Fruit fly (Drosophila melanogaster): ENCODE results near the gene CG31789.

CG31789 gene

dm6 chr2L:18571724-18572427, 33.9 kb upstream of the CG31789 start (continued):
- peak; percentile 76; the same call in 2 of the 4 replicates for TF ChIP-seq chinmo (GFP tag; IDR thresholded peaks at IDR 0.05; ENCODE audit: partially characterized antibody)
- peak; percentile 39; the same call in 1 of the 3 replicates for TF ChIP-seq otp (GFP tag; IDR thresholded peaks at IDR 0.05)
- peak; percentile 46; the same call in 1 of the 2 replicates for TF ChIP-seq amos (GFP tag; IDR thresholded peaks at IDR 0.05; ENCODE audit: partially characterized antibody)
- TF ChIP-seq CG11093 (GFP tag; IDR thresholded peaks at IDR 0.05): peak; percentile 16; the same call in 1 of the 3 replicates
- TF ChIP-seq Myb (GFP tag; optimal IDR thresholded peaks at IDR 0.05): no peak
- TF ChIP-seq CG34376 (GFP tag; optimal IDR thresholded peaks at IDR 0.05): peak; percentile 43
- no peak for TF ChIP-seq CG30020 (tag; optimal IDR thresholded peaks at IDR 0.05)
- TF ChIP-seq CG4617 (GFP tag; optimal IDR thresholded peaks at IDR 0.05; ENCODE audit: borderline replicate concordance): no peak
- peak; percentile 47; the same call in 1 of the 2 replicates for TF ChIP-seq bbx (GFP tag; IDR thresholded peaks at IDR 0.05; ENCODE audit: partially characterized antibody)
- no peak for TF ChIP-seq p53 (GFP tag; optimal IDR thresholded peaks at IDR 0.05)
- 0 out of 3 replicates have a peak, but pooled peaks have one; percentile 44 for TF ChIP-seq CG6791 (GFP tag; IDR thresholded peaks at IDR 0.05; ENCODE audit: partially characterized antibody)
- 0 out of 2 replicates have a peak, but pooled peaks have one; percentile 35 for TF ChIP-seq sob (GFP tag; IDR thresholded peaks at IDR 0.05)
- no peak for TF ChIP-seq CG10543 (GFP tag; optimal IDR thresholded peaks at IDR 0.05)
- TF ChIP-seq nmo (GFP tag; optimal IDR thresholded peaks at IDR 0.05): no peak
- TF ChIP-seq Dek (tag; optimal IDR thresholded peaks at IDR 0.05): no peak
- TF ChIP-seq CG17568 (GFP tag; optimal IDR thresholded peaks at IDR 0.05): no peak
- no peak for TF ChIP-seq Lhr (GFP tag; optimal IDR thresholded peaks at IDR 0.05)
- no peak for TF ChIP-seq bowl (GFP tag; IDR thresholded peaks at IDR 0.05)
- TF ChIP-seq PHDP (tag; optimal IDR thresholded peaks at IDR 0.05): peak; percentile 24
- no peak for TF ChIP-seq Sry-δ (GFP tag; optimal IDR thresholded peaks at IDR 0.05)
- no peak for TF ChIP-seq CG14441 (GFP tag; IDR thresholded peaks at IDR 0.05)
- no peak for TF ChIP-seq gsb-n (tag; optimal IDR thresholded peaks at IDR 0.05)
- TF ChIP-seq lov (optimal IDR thresholded peaks at IDR 0.05): no peak
- TF ChIP-seq lov (GFP tag; IDR thresholded peaks at IDR 0.05): 0 out of 3 replicates have a peak, but pooled peaks have one; percentile 9
- peak; percentile 6 for TF ChIP-seq CG3281 (GFP tag; optimal IDR thresholded peaks at IDR 0.05)
- no peak for TF ChIP-seq Aef1 (GFP tag; IDR thresholded peaks at IDR 0.05)
- TF ChIP-seq CG6254 (GFP tag; optimal IDR thresholded peaks at IDR 0.05): no peak
- TF ChIP-seq dimm (GFP tag; IDR thresholded peaks at IDR 0.05): no peak
- no peak for TF ChIP-seq CG10209 (GFP tag; optimal IDR thresholded peaks at IDR 0.05)
- no peak; the same call in 1 of the 2 replicates for TF ChIP-seq CG32532 (GFP tag; IDR thresholded peaks at IDR 0.05)
- peak; percentile 32; the same call in 1 of the 3 replicates for TF ChIP-seq Opbp (GFP tag; IDR thresholded peaks at IDR 0.05; ENCODE audit: partially characterized antibody)
- TF ChIP-seq Sin3A (optimal IDR thresholded peaks at IDR 0.05): no peak
- TF ChIP-seq Scr (GFP tag; IDR thresholded peaks at IDR 0.05; ENCODE audit: partially characterized antibody): 0 out of 2 replicates have a peak, but pooled peaks have one; percentile 28
- no peak for TF ChIP-seq Elba2 (GFP tag; optimal IDR thresholded peaks at IDR 0.05)
- no peak for TF ChIP-seq CoRest (tag; optimal IDR thresholded peaks at IDR 0.05)
- peak; percentile 40; the same call in 1 of the 2 replicates for TF ChIP-seq crol (GFP tag; IDR thresholded peaks at IDR 0.05)
- no peak for TF ChIP-seq CG15514 (GFP tag; optimal IDR thresholded peaks at IDR 0.05)
- no peak for TF ChIP-seq CG13424 (tag; optimal IDR thresholded peaks at IDR 0.05)
- TF ChIP-seq Lim3 (GFP tag; IDR thresholded peaks at IDR 0.05): no peak
- no peak for TF ChIP-seq toy (GFP tag; IDR thresholded peaks at IDR 0.05)
- TF ChIP-seq fd3F (GFP tag; optimal IDR thresholded peaks at IDR 0.05): no peak
- TF ChIP-seq luna (GFP tag; optimal IDR thresholded peaks at IDR 0.05): no peak
- TF ChIP-seq Usf (GFP tag; optimal IDR thresholded peaks at IDR 0.05): no peak
- TF ChIP-seq CG13296 (GFP tag; optimal IDR thresholded peaks at IDR 0.05): no peak
- no peak for TF ChIP-seq klu (GFP tag; IDR thresholded peaks at IDR 0.05)
- TF ChIP-seq Eip74EF (GFP tag; optimal IDR thresholded peaks at IDR 0.05): no peak
- TF ChIP-seq Ptx1 (GFP tag; IDR thresholded peaks at IDR 0.05): no peak
- TF ChIP-seq CG1603 (tag; optimal IDR thresholded peaks at IDR 0.05): no peak
